Fruit fly (Drosophila melanogaster) whole organism, embryonic: ENCODE data around the gene CG7601.

Source experiments
- Atf-2 ChIP-seq: fragments of 200-800 bp; sonication (Bioruptor generic); optimal IDR thresholded peaks from 2 replicates; lab custom pipeline; 2016; ENCODE audit warnings: missing biosample characterization, missing genetic modification characterization
- Atf6 ChIP-seq: fragments of 200-800 bp; sonication (Bioruptor generic); IDR thresholded peaks from 2 replicates; pipeline ENCODE4 v1.3.6; 2022; ENCODE audit warnings: missing biosample characterization, missing genetic modification characterization
- CG10147 ChIP-seq: fragments of 200-800 bp; sonication (Bioruptor generic); optimal IDR thresholded peaks from 2 replicates; lab custom pipeline; 2019; ENCODE audit warnings: missing biosample characterization, mild to moderate bottlenecking, missing genetic modification characterization, moderate library complexity
- CG10267 ChIP-seq: fragments of 200-800 bp; sonication (Bioruptor generic); optimal IDR thresholded peaks from 2 replicates; lab custom pipeline; 2018; ENCODE audit warnings: missing biosample characterization, mild to moderate bottlenecking, missing genetic modification characterization, moderate library complexity
- CG10565 ChIP-seq: fragments of 200-800 bp; sonication (Bioruptor generic); optimal IDR thresholded peaks from 3 replicates; lab custom pipeline; 2016; ENCODE audit warnings: missing biosample characterization, mild to moderate bottlenecking, missing genetic modification characterization
- CG10979 ChIP-seq: fragments of 200-800 bp; sonication (Bioruptor generic); optimal IDR thresholded peaks from 2 replicates; lab custom pipeline; 2018; ENCODE audit warnings: missing biosample characterization, mild to moderate bottlenecking, missing genetic modification characterization, moderate library complexity
- CG11247 ChIP-seq: fragments of 200-800 bp; sonication (Bioruptor generic); IDR thresholded peaks from 2 replicates; pipeline ENCODE4 v1.3.6; 2022; ENCODE audit warnings: missing biosample characterization, missing genetic modification characterization
- CG13424 ChIP-seq: fragments of 200-800 bp; sonication (Bioruptor generic); optimal IDR thresholded peaks from 2 replicates; lab custom pipeline; 2019; ENCODE audit warnings: missing biosample characterization, mild to moderate bottlenecking, missing genetic modification characterization, moderate library complexity
- CG13894 ChIP-seq: fragments of 200-800 bp; sonication (Bioruptor generic); optimal IDR thresholded peaks from 3 replicates; lab custom pipeline; 2018; ENCODE audit warnings: missing biosample characterization, mild to moderate bottlenecking, missing genetic modification characterization, moderate library complexity
- CG14965 ChIP-seq: fragments of 200-800 bp; sonication (Bioruptor generic); optimal IDR thresholded peaks from 2 replicates; lab custom pipeline; 2016; ENCODE audit warnings: missing biosample characterization, missing genetic modification characterization, borderline replicate concordance
- CG18764 ChIP-seq: fragments of 200-800 bp; sonication (Bioruptor generic); optimal IDR thresholded peaks from 3 replicates; lab custom pipeline; 2016; ENCODE audit warnings: missing biosample characterization, missing genetic modification characterization
- CG2116 ChIP-seq: fragments of 200-800 bp; sonication (Bioruptor generic); optimal IDR thresholded peaks from 3 replicates; lab custom pipeline; 2018; ENCODE audit warnings: missing biosample characterization, mild to moderate bottlenecking, missing genetic modification characterization
- CG3163 ChIP-seq: fragments of 200-800 bp; sonication (Bioruptor generic); optimal IDR thresholded peaks from 3 replicates; lab custom pipeline; 2016; ENCODE audit warnings: missing biosample characterization, missing genetic modification characterization
- CG32772 ChIP-seq: fragments of 200-800 bp; sonication (Bioruptor generic); IDR thresholded peaks from 2 replicates; pipeline ENCODE4 v1.3.6; 2022; ENCODE audit warnings: missing biosample characterization, missing genetic modification characterization
- CG3995 ChIP-seq: fragments of 200-800 bp; sonication (Bioruptor generic); optimal IDR thresholded peaks from 3 replicates; lab custom pipeline; 2016; ENCODE audit warnings: missing biosample characterization, missing genetic modification characterization
- CG4617 ChIP-seq: fragments of 200-800 bp; sonication (Bioruptor generic); optimal IDR thresholded peaks from 3 replicates; lab custom pipeline; 2016; ENCODE audit warnings: missing biosample characterization, missing genetic modification characterization, borderline replicate concordance
- CG5180 ChIP-seq: fragments of 200-800 bp; sonication (Bioruptor generic); optimal IDR thresholded peaks from 3 replicates; lab custom pipeline; 2017; ENCODE audit warnings: missing biosample characterization, missing genetic modification characterization, mild to moderate bottlenecking, moderate library complexity, missing genetic modification reagents
- CG7556 ChIP-seq: fragments of 200-800 bp; sonication (Bioruptor generic); optimal IDR thresholded peaks from 2 replicates; lab custom pipeline; 2017; ENCODE audit warnings: missing biosample characterization, mild to moderate bottlenecking, missing genetic modification characterization
- CG7786 ChIP-seq: fragments of 200-800 bp; sonication (Bioruptor generic); optimal IDR thresholded peaks from 2 replicates; lab custom pipeline; 2016; ENCODE audit warnings: missing biosample characterization, missing genetic modification characterization
- CG8924 ChIP-seq: fragments of 200-800 bp; optimal IDR thresholded peaks from 3 replicates; lab custom pipeline; 2019; ENCODE audit warnings: missing biosample characterization, mild to moderate bottlenecking, missing genetic modification characterization, moderate library complexity
- CG9609 ChIP-seq: fragments of 200-800 bp; sonication (Bioruptor generic); optimal IDR thresholded peaks from 3 replicates; lab custom pipeline; 2016; ENCODE audit warnings: missing biosample characterization, missing genetic modification characterization
- CG9817 ChIP-seq: fragments of 200-800 bp; sonication (Bioruptor generic); optimal IDR thresholded peaks from 2 replicates; lab custom pipeline; 2018; ENCODE audit warnings: missing biosample characterization, mild to moderate bottlenecking, missing genetic modification characterization, moderate library complexity
- CkIIα-i1 ChIP-seq: fragments of 200-800 bp; sonication (Bioruptor generic); IDR thresholded peaks from 2 replicates; pipeline ENCODE4 v1.3.6; 2022; ENCODE audit warnings: missing biosample characterization, missing genetic modification characterization
- Deaf1 ChIP-seq: fragments of 200-800 bp; optimal IDR thresholded peaks from 3 replicates; lab custom pipeline; 2019; ENCODE audit warnings: missing biosample characterization, mild to moderate bottlenecking, missing genetic modification characterization, moderate library complexity
- Dip2 ChIP-seq: fragments of 200-800 bp; sonication (Bioruptor generic); IDR thresholded peaks from 2 replicates; pipeline ENCODE4 v1.3.6; 2022; ENCODE audit warnings: missing biosample characterization, missing genetic modification characterization
- Doc2 ChIP-seq: fragments of 200-800 bp; sonication (Bioruptor generic); IDR thresholded peaks from 2 replicates; pipeline ENCODE4 v1.3.6; 2022; ENCODE audit warnings: missing biosample characterization, missing genetic modification characterization
- MBD-R2 ChIP-seq: fragments of 200-800 bp; sonication (Bioruptor generic); IDR thresholded peaks from 2 replicates; pipeline ENCODE4 v1.3.6; 2022; ENCODE audit warnings: missing biosample characterization, missing genetic modification characterization
- Meics ChIP-seq: fragments of 200-800 bp; sonication (Bioruptor generic); optimal IDR thresholded peaks from 2 replicates; lab custom pipeline; 2017; ENCODE audit warnings: missing biosample characterization, mild to moderate bottlenecking, missing genetic modification characterization
- Opbp ChIP-seq: fragments of 200-800 bp; sonication (Bioruptor generic); IDR thresholded peaks from 3 replicates; pipeline ENCODE4 v1.3.6; 2022; ENCODE audit warnings: missing biosample characterization, missing genetic modification characterization; ENCODE audit not compliant: partially characterized antibody
- Ravus ChIP-seq: fragments of 200-800 bp; sonication (Bioruptor generic); IDR thresholded peaks from 2 replicates; pipeline ENCODE4 v1.3.6; 2022; ENCODE audit warnings: missing biosample characterization, missing genetic modification characterization
- Rx ChIP-seq: fragments of 200-800 bp; sonication (Bioruptor generic); IDR thresholded peaks from 2 replicates; pipeline ENCODE4 v1.3.6; 2022; ENCODE audit warnings: missing biosample characterization, missing genetic modification characterization
- Sin3A ChIP-seq: fragments of >200 bp; optimal IDR thresholded peaks from 2 replicates; lab custom pipeline; 2018
- Spps ChIP-seq: fragments of 200-800 bp; sonication (Bioruptor generic); optimal IDR thresholded peaks from 2 replicates; lab custom pipeline; 2018; ENCODE audit warnings: missing biosample characterization, mild to moderate bottlenecking, missing genetic modification characterization
- Trl ChIP-seq, 3 experiments: fragments of >200 bp in 2 of 3; fragments of 200-800 bp in 1 of 3; sonication (Bioruptor generic) in 1 of 3; optimal IDR thresholded peaks; 2 replicates in 1 of 3; 3 replicates in 2 of 3; lab custom pipeline; 2016 to 2017; ENCODE audit warnings: missing biosample characterization in 1 of 3, missing genetic modification characterization in 1 of 3
- br ChIP-seq: fragments of >200 bp; optimal IDR thresholded peaks from 2 replicates; lab custom pipeline; 2017
- crc ChIP-seq: fragments of 200-800 bp; sonication (Bioruptor generic); optimal IDR thresholded peaks from 2 replicates; lab custom pipeline; 2016; ENCODE audit warnings: missing biosample characterization, missing genetic modification characterization
- exex ChIP-seq: fragments of 200-800 bp; sonication (Bioruptor generic); optimal IDR thresholded peaks from 4 replicates; lab custom pipeline; 2018; ENCODE audit warnings: missing biosample characterization, mild to moderate bottlenecking, missing genetic modification characterization, moderate library complexity
- fu2 ChIP-seq: fragments of 200-800 bp; sonication (Bioruptor generic); optimal IDR thresholded peaks from 2 replicates; lab custom pipeline; 2016; ENCODE audit warnings: missing biosample characterization, missing genetic modification characterization
- grau ChIP-seq: fragments of 200-800 bp; optimal IDR thresholded peaks from 3 replicates; lab custom pipeline; 2019; ENCODE audit warnings: missing biosample characterization, mild to moderate bottlenecking, missing genetic modification characterization, moderate library complexity
- insv ChIP-seq, 2 experiments: fragments of 200-800 bp; sonication (Bioruptor generic); optimal IDR thresholded peaks; 3 replicates each; lab custom pipeline; 2016 to 2018; ENCODE audit warnings: missing biosample characterization in 2 of 2, missing genetic modification characterization in 2 of 2
- ken ChIP-seq: fragments of 200-800 bp; sonication (Bioruptor generic); IDR thresholded peaks from 3 replicates; pipeline ENCODE4 v1.3.6; 2022; ENCODE audit warnings: missing biosample characterization, missing genetic modification characterization
- kni ChIP-seq: fragments of 200-800 bp; sonication (Bioruptor generic); optimal IDR thresholded peaks from 3 replicates; lab custom pipeline; 2017; ENCODE audit warnings: mild to moderate bottlenecking, missing biosample characterization, missing genetic modification reagents, missing genetic modification characterization
- maf-S ChIP-seq: fragments of 200-800 bp; sonication (Bioruptor generic); optimal IDR thresholded peaks from 2 replicates; lab custom pipeline; 2016; ENCODE audit warnings: missing biosample characterization, missing genetic modification characterization
- pan ChIP-seq, 4 experiments: fragments of >200 bp in 3 of 4; fragments of 200-800 bp in 1 of 4; sonication (Bioruptor generic) in 1 of 4; optimal IDR thresholded peaks in 3 of 4; IDR thresholded peaks in 1 of 4; 2 replicates each; pipeline versions ENCODE4 v1.3.6 to Lab custom; 2017 to 2022; ENCODE audit warnings: missing biosample characterization in 2 of 4, missing genetic modification characterization in 2 of 4, mixed read lengths in 1 of 4
- pum ChIP-seq: fragments of 200-800 bp; sonication (Bioruptor generic); optimal IDR thresholded peaks from 2 replicates; lab custom pipeline; 2016; ENCODE audit warnings: missing biosample characterization, missing genetic modification characterization
- shn ChIP-seq: fragments of 200-800 bp; sonication (Bioruptor generic); optimal IDR thresholded peaks from 3 replicates; lab custom pipeline; 2016; ENCODE audit warnings: missing biosample characterization, missing genetic modification characterization
- sima ChIP-seq: fragments of 200-800 bp; sonication (Bioruptor generic); optimal IDR thresholded peaks from 2 replicates; lab custom pipeline; 2016; ENCODE audit warnings: missing biosample characterization, missing genetic modification characterization
- sob ChIP-seq: fragments of 200-800 bp; sonication (Bioruptor generic); IDR thresholded peaks from 2 replicates; pipeline ENCODE4 v1.3.6; 2022; ENCODE audit warnings: missing biosample characterization, missing genetic modification characterization
- stc ChIP-seq: fragments of 200-800 bp; sonication (Bioruptor generic); IDR thresholded peaks from 2 replicates; pipeline ENCODE4 v1.3.6; 2022; ENCODE audit warnings: missing biosample characterization, missing genetic modification characterization
- vvl ChIP-seq: fragments of 200-800 bp; sonication (Bioruptor generic); IDR thresholded peaks from 2 replicates; pipeline ENCODE4 v1.3.6; 2022; ENCODE audit warnings: missing biosample characterization, missing genetic modification characterization

The CG7601 gene

dm6 chr3R:29716782-29717317, 19.7 kb downstream of the CG7601 start, which contains the start of gene Obp99b (continued):
- TF ChIP-seq CkIIα-i1 (GFP tag; lab: Robert Waterston, UW) (0 out of 2 replicates have a peak, but pooled peaks have one; percentile 18), Atf6 (peak; percentile 50; the same call in 1 of the 2 replicates), MBD-R2 (GFP tag; lab: Robert Waterston, UW) (0 out of 2 replicates have a peak, but pooled peaks have one; percentile 18), Atf-2 (GFP tag; lab: Kevin White, UChicago) (peak; percentile 77), CG18764 (peak; percentile 65), CG10979 (tag; lab: Kevin White, UChicago) (peak; percentile 85), CG3163 (peak; percentile 20), CG11247 (peak; percentile 87), insv (GFP tag; optimal IDR thresholded peaks at IDR 0.05; lab: Kevin White, UChicago) (peak in 1 of 2 experiments; percentile 43), CG9817 (tag; lab: Kevin White, UChicago) (peak; percentile 66), Dip2 (GFP tag; lab: Robert Waterston, UW) (no peak), CG10147 (peak; percentile 36), CG10267 (tag; lab: Kevin White, UChicago) (peak; percentile 46), CG13424 (tag; lab: Kevin White, UChicago) (peak; percentile 71), ken (GFP tag; lab: Robert Waterston, UW) (peak; percentile 85), kni (GFP tag; lab: Kevin White, UChicago) (peak; percentile 52), grau (tag; lab: Kevin White, UChicago) (peak; percentile 55), pan (optimal IDR thresholded peaks at IDR 0.05; lab: Kevin White, UChicago) (no peak), pan (GFP tag; optimal IDR thresholded peaks at IDR 0.05 in 1 of 2, IDR thresholded peaks at IDR 0.05 in 1 of 2) (peak in 1 of 2 experiments; percentile 84), CG3995 (GFP tag; lab: Kevin White, UChicago) (no peak), Rx (GFP tag; lab: Robert Waterston, UW) (peak; percentile 69), exex (tag; lab: Kevin White, UChicago) (no peak), CG5180 (GFP tag; lab: Kevin White, UChicago) (peak; percentile 62), Meics (GFP tag; lab: Kevin White, UChicago) (peak; percentile 85), CG8924 (tag; lab: Kevin White, UChicago) (peak; percentile 11), CG7556 (GFP tag; lab: Kevin White, UChicago) (no peak), sob (peak; percentile 79), CG14965 (peak; percentile 98), Sin3A (lab: Kevin White, UChicago) (no peak), maf-S (GFP tag; lab: Kevin White, UChicago) (peak; percentile 47), CG32772 (GFP tag; lab: Robert Waterston, UW) (peak; percentile 61), sima (GFP tag; lab: Kevin White, UChicago) (no peak), vvl (GFP tag; lab: Robert Waterston, UW) (peak; percentile 89), CG4617 (peak; percentile 27), shn (GFP tag; lab: Kevin White, UChicago) (peak; percentile 89), CG9609 (peak; percentile 76), CG2116 (peak; percentile 23), Deaf1 (tag; lab: Kevin White, UChicago) (no peak), Ravus (GFP tag; lab: Robert Waterston, UW) (peak; percentile 2; the same call in 1 of the 2 replicates), br (no peak), pum (GFP tag; lab: Kevin White, UChicago) (peak; percentile 68), crc (GFP tag; lab: Kevin White, UChicago) (peak; percentile 23), Opbp (no peak), fu2 (GFP tag; lab: Kevin White, UChicago) (peak; percentile 13), Spps (tag; lab: Kevin White, UChicago) (peak; percentile 55), CG10565 (GFP tag; lab: Kevin White, UChicago) (peak; percentile 5), Doc2 (0 out of 2 replicates have a peak, but pooled peaks have one; percentile 34), stc (GFP tag; lab: Robert Waterston, UW) (peak; percentile 77), CG7786 (peak; percentile 55), Trl (optimal IDR thresholded peaks at IDR 0.05; lab: Kevin White, UChicago) (peak in 1 of 2 experiments; percentile 10), Trl (GFP tag; optimal IDR thresholded peaks at IDR 0.05; lab: Kevin White, UChicago) (peak; percentile 85), CG13894 (no peak)
